Worm (Caenorhabditis elegans): ENCODE results near the gene F54C8.6.

The F54C8.6 gene

ce11 chrIII:9487454-9487853 is 37.7 kb upstream of the F54C8.6 start:
- TF ChIP-seq sea-2 (GFP tag; IDR thresholded peaks at IDR 0.05): no peak
- TF ChIP-seq nhr-80 (tag; optimal IDR thresholded peaks at IDR 0.05): peak; percentile 55

ce11 chrIII:9485373-9485772 is 35.6 kb upstream of the F54C8.6 start, which contains the start of gene bre-3:
TSS of gene bre-3 (minus strand) at chrIII:9485473.
- TF ChIP-seq Y53G8AR.9 (GFP tag; conservative IDR thresholded peaks at IDR 0.05): no peak
- TF ChIP-seq madf-10 (tag; optimal IDR thresholded peaks at IDR 0.05): no peak
- TF ChIP-seq sea-2 (GFP tag; IDR thresholded peaks at IDR 0.05): no peak
- no peak for TF ChIP-seq ccch-3 (GFP tag; optimal IDR thresholded peaks at IDR 0.05)
- TF ChIP-seq ztf-28 (GFP tag; IDR thresholded peaks at IDR 0.05): no peak

DNA sequence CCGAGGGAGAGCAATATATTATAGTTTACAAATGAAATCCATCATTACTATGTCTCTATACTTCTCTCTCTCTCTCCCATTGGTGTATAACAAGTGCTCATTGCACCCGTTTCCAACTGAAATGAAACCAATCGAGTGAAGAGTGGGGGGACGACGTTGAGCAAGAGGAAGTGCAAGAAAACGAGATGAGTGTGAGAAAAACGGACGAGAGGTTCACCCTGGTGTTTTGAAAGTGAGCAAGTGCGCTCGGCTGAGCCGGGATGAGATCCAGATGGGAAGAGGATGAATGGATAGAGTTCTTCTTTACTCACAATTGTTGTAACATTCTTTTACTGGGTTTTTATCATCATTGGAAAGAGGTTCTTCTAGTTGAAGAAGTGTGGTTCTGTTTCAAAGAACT is 34.0 kb upstream of the F54C8.6 start:
- TF ChIP-seq die-1 (tag; optimal IDR thresholded peaks at IDR 0.05) (no peak), lin-35 (GFP tag; optimal IDR thresholded peaks at IDR 0.05) (peak in 1 of 3 experiments; percentile 19), mel-28 (tag; optimal IDR thresholded peaks at IDR 0.05; ENCODE audit: borderline replicate concordance) (no peak), pha-4 (tag; optimal IDR thresholded peaks at IDR 0.05) (no peak), snpc-1.1 (tag; optimal IDR thresholded peaks at IDR 0.05; ENCODE audit: insufficient read depth) (no peak), bed-1 (GFP tag; IDR thresholded peaks at IDR 0.05) (no peak), hlh-12 (tag; optimal IDR thresholded peaks at IDR 0.05) (no peak), ceh-58 (GFP tag; IDR thresholded peaks at IDR 0.05) (no peak), F22D6.2 (tag; optimal IDR thresholded peaks at IDR 0.05) (no peak), ceh-27 (GFP tag; optimal IDR thresholded peaks at IDR 0.05) (peak; percentile 20), nhr-120 (GFP tag; IDR thresholded peaks at IDR 0.05) (no peak), mcd-1 (GFP tag; IDR thresholded peaks at IDR 0.05) (0 out of 2 replicates have a peak, but pooled peaks have one; percentile 25), madf-8 (GFP tag; conservative IDR thresholded peaks at IDR 0.05) (no peak)

DNA sequence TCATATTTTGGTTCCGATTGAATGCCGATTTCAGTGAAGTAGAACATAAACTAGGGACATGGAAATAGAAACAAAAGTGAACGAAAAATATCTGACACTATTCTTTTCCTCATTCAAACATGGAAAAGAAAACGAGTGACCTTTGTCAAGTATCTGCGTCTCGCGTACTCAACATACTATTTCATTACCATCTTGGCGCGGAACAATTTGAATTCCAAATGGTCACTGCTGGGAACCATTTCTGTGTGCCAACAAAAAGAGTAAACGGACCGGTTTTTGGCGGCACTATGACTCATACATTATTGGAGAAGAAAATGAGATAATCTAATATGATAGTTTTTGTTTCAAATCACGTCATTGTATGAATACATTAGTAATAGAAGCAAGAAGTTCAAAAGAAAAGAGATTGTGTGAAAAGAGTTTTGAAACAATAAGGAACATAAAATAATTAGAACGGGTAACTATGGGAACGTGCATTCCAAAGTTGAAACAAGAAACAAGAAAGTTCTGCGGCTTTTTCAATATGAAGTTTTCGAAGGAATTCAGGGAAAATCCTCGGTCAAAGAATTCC is 32.8 kb upstream of the F54C8.6 start:
- TF ChIP-seq T26A5.8 (tag; optimal IDR thresholded peaks at IDR 0.05) (no peak), mcd-1 (GFP tag; IDR thresholded peaks at IDR 0.05) (no peak), F22D6.2 (tag; optimal IDR thresholded peaks at IDR 0.05) (no peak)

- TF ChIP-seq nhr-80 (tag; optimal IDR thresholded peaks at IDR 0.05) (peak; percentile 53), C17E4.6 (GFP tag; IDR thresholded peaks at IDR 0.05) (no peak), Y56A3A.18 (GFP tag; IDR thresholded peaks at IDR 0.05) (no peak)
Measured at ce11 chrIII:9476564-9476963, 26.8 kb upstream of the F54C8.6 start.

ce11 chrIII:9474501-9474900 is 24.8 kb upstream of the F54C8.6 start:
- TF ChIP-seq dox-1 (GFP tag; IDR thresholded peaks at IDR 0.05) (0 out of 2 replicates have a peak, but pooled peaks have one; percentile 40), ets-4 (GFP tag; optimal IDR thresholded peaks at IDR 0.05) (peak; percentile 30), ztf-6 (GFP tag; IDR thresholded peaks at IDR 0.05) (no peak), nfyb-1 (GFP tag; IDR thresholded peaks at IDR 0.05) (0 out of 2 replicates have a peak, but pooled peaks have one; percentile 24), egl-44 (GFP tag; IDR thresholded peaks at IDR 0.05) (no peak), xnd-1 (tag; optimal IDR thresholded peaks at IDR 0.05) (no peak), attf-5 (GFP tag; optimal IDR thresholded peaks at IDR 0.05) (peak; percentile 34), nhr-80 (tag; optimal IDR thresholded peaks at IDR 0.05) (peak; percentile 96)
